Fruit fly (Drosophila melanogaster): Measurements from ENCODE around the gene na.

DNA sequence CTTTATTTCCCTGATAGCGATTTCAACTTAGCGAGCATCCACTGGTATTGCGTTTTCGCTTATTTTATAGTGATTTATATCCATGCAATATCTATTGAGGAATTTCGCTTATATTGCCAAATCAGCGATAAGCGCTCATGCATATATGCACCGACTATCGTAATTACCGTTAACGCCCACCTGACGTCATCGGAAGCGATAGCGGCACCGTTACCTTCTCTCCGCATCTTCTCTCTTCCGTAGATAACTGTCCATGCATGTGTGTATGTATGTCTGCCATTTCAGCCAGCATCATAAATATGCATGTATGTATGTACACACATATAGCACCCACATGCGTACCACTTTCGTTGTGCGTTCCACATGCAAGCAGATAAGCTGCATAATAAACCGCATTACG, 45.0 kb upstream of the na start:
- TF ChIP-seq EcR (GFP tag; optimal IDR thresholded peaks at IDR 0.05) (no peak), usp (GFP tag; optimal IDR thresholded peaks at IDR 0.05) (no peak), pan (optimal IDR thresholded peaks at IDR 0.05) (no peak), psq (optimal IDR thresholded peaks at IDR 0.05) (no peak)
